Worm (Caenorhabditis elegans): ENCODE results near the gene acly-2.

Gene acly-2

ce11 chrV:13082442-13083126 is 33.7 kb upstream of the acly-2 start, which contains the start of gene C34B4.2 (continued):
- TF ChIP-seq lin-11 (tag; optimal IDR thresholded peaks at IDR 0.05), result peak; percentile 42
- TF ChIP-seq zag-1 (tag; optimal IDR thresholded peaks at IDR 0.05), result peak; percentile 54
- no peak for TF ChIP-seq skn-1 (tag; optimal IDR thresholded peaks at IDR 0.05)
- peak; percentile 78 for TF ChIP-seq C34F6.9 (tag; optimal IDR thresholded peaks at IDR 0.05)
- no peak for TF ChIP-seq ztf-1 (GFP tag; conservative IDR thresholded peaks at IDR 0.05)
- TF ChIP-seq unc-39 (tag; optimal IDR thresholded peaks at IDR 0.05), result peak; percentile 16

- no peak for TF ChIP-seq lin-39 (tag; optimal IDR thresholded peaks at IDR 0.05)
- TF ChIP-seq C34F6.9 (tag; optimal IDR thresholded peaks at IDR 0.05), result peak; percentile 53
- peak; percentile 41 for TF ChIP-seq nhr-129 (tag; optimal IDR thresholded peaks at IDR 0.05)
- peak in 1 of 2 experiments; percentile 28 for TF ChIP-seq lsy-2 (tag; optimal IDR thresholded peaks at IDR 0.05)
- TF ChIP-seq nhr-6 (tag; optimal IDR thresholded peaks at IDR 0.05), result no peak
- TF ChIP-seq ama-1 (optimal IDR thresholded peaks at IDR 0.05), result peak; percentile 47
- no peak for TF ChIP-seq zag-1 (tag; optimal IDR thresholded peaks at IDR 0.05)
Measured at ce11 chrV:13083751-13084672, 32.3 kb upstream of the acly-2 start.

ce11 chrV:13085227-13085640 is 31.1 kb upstream of the acly-2 start:
- TF ChIP-seq sma-3 (GFP tag; optimal IDR thresholded peaks at IDR 0.05), result peak; percentile 50
- TF ChIP-seq lin-13 (GFP tag; optimal IDR thresholded peaks at IDR 0.05), result peak; percentile 33
- TF ChIP-seq sma-9 (GFP tag; optimal IDR thresholded peaks at IDR 0.05), result peak; percentile 59
- no peak for TF ChIP-seq sma-9 (tag; optimal IDR thresholded peaks at IDR 0.05)
- TF ChIP-seq elt-1 (tag; optimal IDR thresholded peaks at IDR 0.05), result no peak
- TF ChIP-seq nhr-129 (tag; optimal IDR thresholded peaks at IDR 0.05), result peak; percentile 39
- peak; percentile 72 for TF ChIP-seq crh-2 (tag; optimal IDR thresholded peaks at IDR 0.05)
- no peak for TF ChIP-seq nhr-237 (tag; optimal IDR thresholded peaks at IDR 0.05)
- no peak for TF ChIP-seq zag-1 (tag; optimal IDR thresholded peaks at IDR 0.05)
- TF ChIP-seq fos-1 (tag; optimal IDR thresholded peaks at IDR 0.05), result peak; percentile 81
- peak; percentile 35 for TF ChIP-seq nhr-21 (tag; optimal IDR thresholded peaks at IDR 0.05)
- TF ChIP-seq ama-1 (optimal IDR thresholded peaks at IDR 0.05), result peak; percentile 17
- no peak for TF ChIP-seq ztf-11 (tag; optimal IDR thresholded peaks at IDR 0.05)
- TF ChIP-seq nhr-11 (tag; optimal IDR thresholded peaks at IDR 0.05), result no peak
- TF ChIP-seq Y55F3AM.14 (GFP tag; optimal IDR thresholded peaks at IDR 0.05), result no peak
- TF ChIP-seq C34F6.9 (tag; optimal IDR thresholded peaks at IDR 0.05), result peak; percentile 1

ce11 chrV:13085917-13086552 is 30.3 kb upstream of the acly-2 start:
- TF ChIP-seq Y55F3AM.14 (GFP tag; optimal IDR thresholded peaks at IDR 0.05) (no peak), ZK546.5 (tag; optimal IDR thresholded peaks at IDR 0.05) (no peak), C34F6.9 (tag; optimal IDR thresholded peaks at IDR 0.05) (peak; percentile 68), ztf-1 (GFP tag; conservative IDR thresholded peaks at IDR 0.05) (no peak), zag-1 (tag; optimal IDR thresholded peaks at IDR 0.05) (peak; percentile 59), mdl-1 (tag; optimal IDR thresholded peaks at IDR 0.05) (peak; percentile 13 to 26), nhr-21 (tag; optimal IDR thresholded peaks at IDR 0.05) (peak; percentile 27), ceh-82 (tag; optimal IDR thresholded peaks at IDR 0.05) (peak; percentile 2), fos-1 (tag; optimal IDR thresholded peaks at IDR 0.05) (peak; percentile 43), lin-11 (tag; optimal IDR thresholded peaks at IDR 0.05) (peak; percentile 34), F13H6.1 (tag; optimal IDR thresholded peaks at IDR 0.05) (peak; percentile 91), dmd-4 (tag; optimal IDR thresholded peaks at IDR 0.05) (no peak), unc-39 (tag; optimal IDR thresholded peaks at IDR 0.05) (peak; percentile 45), sma-9 (GFP tag; optimal IDR thresholded peaks at IDR 0.05) (peak; percentile 93), sma-9 (tag; optimal IDR thresholded peaks at IDR 0.05) (no peak), unc-62 (GFP tag; optimal IDR thresholded peaks at IDR 0.05) (peak; percentile 30), aly-2 (tag; optimal IDR thresholded peaks at IDR 0.05) (no peak), snpc-4 (tag; optimal IDR thresholded peaks at IDR 0.05) (peak; percentile 47), ceh-16 (tag; optimal IDR thresholded peaks at IDR 0.05) (peak; percentile 61), skn-1 (tag; optimal IDR thresholded peaks at IDR 0.05) (peak; percentile 24), unc-55 (GFP tag; optimal IDR thresholded peaks at IDR 0.05) (peak; percentile 77), nhr-25 (tag; optimal IDR thresholded peaks at IDR 0.05) (peak; percentile 57), lsy-2 (tag; optimal IDR thresholded peaks at IDR 0.05) (peak; percentile 32 to 66), sma-3 (GFP tag; optimal IDR thresholded peaks at IDR 0.05) (peak; percentile 51), egl-27 (tag; optimal IDR thresholded peaks at IDR 0.05) (peak; percentile 64), nhr-23 (tag; optimal IDR thresholded peaks at IDR 0.05) (no peak), ztf-4 (tag; optimal IDR thresholded peaks at IDR 0.05) (peak; percentile 75), nhr-6 (tag; optimal IDR thresholded peaks at IDR 0.05) (no peak), alr-1 (tag; optimal IDR thresholded peaks at IDR 0.05) (no peak), nhr-10 (tag; optimal IDR thresholded peaks at IDR 0.05) (no peak), nhr-77 (tag; optimal IDR thresholded peaks at IDR 0.05) (no peak), lin-13 (GFP tag; optimal IDR thresholded peaks at IDR 0.05) (peak; percentile 73), crh-2 (tag; optimal IDR thresholded peaks at IDR 0.05) (peak; percentile 88), sem-4 (tag; optimal IDR thresholded peaks at IDR 0.05) (peak; percentile 87)
